Worm (Caenorhabditis elegans) whole organism, mixed stage, embryonic: ENCODE results near the gene ccch-3.

ENCODE experiments used
- M03D4.4 ChIP-seq: sonication (generic microtip); optimal IDR thresholded peaks from 2 replicates; lab custom pipeline; 2017; ENCODE audit warnings: mild to moderate bottlenecking, missing genetic modification characterization, missing compliant biosample characterization
- cnd-1 ChIP-seq: fragments of 200-800 bp; sonication (Bioruptor generic); optimal IDR thresholded peaks from 2 replicates; lab custom pipeline; 2018; ENCODE audit warnings: mild to moderate bottlenecking, missing genetic modification characterization, missing compliant biosample characterization
- nhr-237 ChIP-seq: fragments of 150-350 bp; optimal IDR thresholded peaks from 2 replicates; lab custom pipeline; 2014; ENCODE audit warnings: missing biosample characterization, missing genetic modification characterization
- snpc-4 ChIP-seq: fragments of 150-350 bp; optimal IDR thresholded peaks from 2 replicates; lab custom pipeline; 2014; ENCODE audit warnings: missing biosample characterization, missing genetic modification characterization
- unc-39 ChIP-seq: fragments of 150-350 bp; optimal IDR thresholded peaks from 2 replicates; lab custom pipeline; 2014; ENCODE audit warnings: missing biosample characterization, missing genetic modification characterization

- TF ChIP-seq M03D4.4 (tag; lab: Kevin White, UChicago) (no peak), cnd-1 (tag; lab: Kevin White, UChicago) (no peak), nhr-237 (tag; lab: Kevin White, UChicago) (no peak), unc-39 (tag; lab: Kevin White, UChicago) (no peak), snpc-4 (no peak)
Measured at ce11 chrV:12704077-12704476, 44.6 kb upstream of the ccch-3 start, which contains the start of gene R11D1.1.
